Worm (Caenorhabditis elegans): ENCODE data around the gene npp-19.

DNA sequence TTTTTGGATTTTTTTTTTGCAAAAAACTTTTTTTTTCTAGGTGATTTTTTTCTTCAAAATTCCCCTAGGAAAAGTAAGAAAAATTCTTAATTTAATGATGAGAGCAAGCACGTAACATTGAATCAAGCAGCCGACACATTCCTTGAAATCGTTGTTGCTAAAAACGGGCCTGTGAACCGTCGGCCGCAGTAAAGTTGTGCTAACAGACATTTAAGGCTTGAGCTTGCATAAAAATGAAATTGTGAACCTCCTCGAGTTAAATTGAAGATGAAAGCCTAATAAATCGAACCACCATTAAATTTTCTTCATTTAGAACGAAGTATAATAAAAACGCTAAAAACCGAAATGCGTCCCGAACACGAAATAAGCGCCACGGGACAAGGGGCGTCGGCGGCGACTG lies 30.3 kb downstream of the npp-19 start:
- no peak for TF ChIP-seq flt-1 (GFP tag; IDR thresholded peaks at IDR 0.05)
- no peak for TF ChIP-seq pes-1 (GFP tag; IDR thresholded peaks at IDR 0.05)
- TF ChIP-seq ama-1 (optimal IDR thresholded peaks at IDR 0.05), result no peak
- no peak for TF ChIP-seq tbx-37 (GFP tag; conservative IDR thresholded peaks at IDR 0.05)
- TF ChIP-seq F13C5.2 (tag; optimal IDR thresholded peaks at IDR 0.05), result no peak
- no peak for TF ChIP-seq ets-7 (tag; optimal IDR thresholded peaks at IDR 0.05)
- TF ChIP-seq aly-1 (tag; optimal IDR thresholded peaks at IDR 0.05), result no peak
- no peak for TF ChIP-seq hmg-4 (GFP tag; optimal IDR thresholded peaks at IDR 0.05)
- no peak for TF ChIP-seq sea-1 (GFP tag; conservative IDR thresholded peaks at IDR 0.05)
